Worm (Caenorhabditis elegans) whole organism, L4 larva: ENCODE measurements around the gene srx-101.

ENCODE experiments used
- F26F4.8 ChIP-seq: fragments of 200-800 bp; sonication (Bioruptor generic); conservative IDR thresholded peaks from 2 replicates; pipeline ENCODE4 v1.3.6; 2022; ENCODE audit warnings: missing genetic modification characterization, missing compliant biosample characterization
- daf-19 ChIP-seq: fragments of 200-800 bp; sonication (Bioruptor generic); conservative IDR thresholded peaks from 2 replicates; pipeline ENCODE4 v1.3.6; 2022; ENCODE audit warnings: missing genetic modification characterization, missing compliant biosample characterization
- nhr-77 ChIP-seq: fragments of 150-350 bp; optimal IDR thresholded peaks from 2 replicates; lab custom pipeline; 2014; ENCODE audit warnings: missing biosample characterization, missing genetic modification characterization
- pha-4 ChIP-seq, 2 experiments: fragments of 150-350 bp in 1 of 2; fragments of 200-800 bp in 1 of 2; sonication (Bioruptor generic) in 1 of 2; IDR thresholded peaks in 1 of 2; optimal IDR thresholded peaks in 1 of 2; 2 replicates each; pipeline versions ENCODE4 v1.3.6 to Lab custom; 2014 to 2022; ENCODE audit warnings: missing genetic modification characterization in 2 of 2, missing genetic modification reagents in 2 of 2, missing biosample characterization in 1 of 2, missing compliant biosample characterization in 1 of 2

- TF ChIP-seq daf-19 (GFP tag; lab: Robert Waterston, UW) (no peak), F26F4.8 (GFP tag; lab: Robert Waterston, UW) (no peak), pha-4 (GFP tag; IDR thresholded peaks at IDR 0.05; lab: Robert Waterston, UW) (no peak), pha-4 (tag; optimal IDR thresholded peaks at IDR 0.05; lab: Kevin White, UChicago) (no peak), nhr-77 (tag; lab: Kevin White, UChicago) (no peak)
Measured at ce11 chrII:3641197-3641596, 49.3 kb downstream of the srx-101 start, which contains the start of gene M151.1.
